Fruit fly (Drosophila melanogaster) whole organism, embryonic: ENCODE data around the gene CG5196.

Experiments used
- Adf1 ChIP-seq: fragments of 200-800 bp; sonication (Bioruptor generic); IDR thresholded peaks from 2 replicates; pipeline ENCODE4 v1.3.6; 2022; ENCODE audit warnings: missing biosample characterization, missing genetic modification characterization
- Atf-2 ChIP-seq: fragments of 200-800 bp; sonication (Bioruptor generic); optimal IDR thresholded peaks from 2 replicates; lab custom pipeline; 2016; ENCODE audit warnings: missing biosample characterization, missing genetic modification characterization
- CG10209 ChIP-seq: fragments of 200-800 bp; sonication (Bioruptor generic); optimal IDR thresholded peaks from 3 replicates; lab custom pipeline; 2017; ENCODE audit warnings: missing biosample characterization, mild to moderate bottlenecking, missing genetic modification characterization, missing genetic modification reagents
- CG10274 ChIP-seq: fragments of 200-800 bp; sonication (Bioruptor generic); optimal IDR thresholded peaks from 3 replicates; lab custom pipeline; 2017; ENCODE audit warnings: missing biosample characterization, mild to moderate bottlenecking, missing genetic modification characterization
- CG10462 ChIP-seq: fragments of 200-800 bp; sonication (Bioruptor generic); optimal IDR thresholded peaks from 2 replicates; lab custom pipeline; 2016; ENCODE audit warnings: missing biosample characterization, missing genetic modification characterization
- CG12104 ChIP-seq: fragments of 200-800 bp; sonication (Bioruptor generic); optimal IDR thresholded peaks from 3 replicates; lab custom pipeline; 2016; ENCODE audit warnings: missing biosample characterization, missing genetic modification characterization
- CG12659 ChIP-seq: fragments of 200-800 bp; sonication (Bioruptor generic); optimal IDR thresholded peaks from 3 replicates; lab custom pipeline; 2017; ENCODE audit warnings: mild to moderate bottlenecking, missing biosample characterization, missing genetic modification reagents, missing genetic modification characterization
- CG12942 ChIP-seq: fragments of 200-800 bp; sonication (Bioruptor generic); optimal IDR thresholded peaks from 3 replicates; lab custom pipeline; 2016; ENCODE audit warnings: missing biosample characterization, missing genetic modification characterization
- CG15269 ChIP-seq: fragments of 200-800 bp; sonication (Bioruptor generic); optimal IDR thresholded peaks from 2 replicates; lab custom pipeline; 2018; ENCODE audit warnings: missing biosample characterization, mild to moderate bottlenecking, missing genetic modification characterization, moderate library complexity
- CG15601 ChIP-seq: fragments of 200-800 bp; sonication (Bioruptor generic); optimal IDR thresholded peaks from 3 replicates; lab custom pipeline; 2019; ENCODE audit warnings: missing biosample characterization, mild to moderate bottlenecking, missing genetic modification characterization, moderate library complexity
- CG16863 ChIP-seq: fragments of 200-800 bp; sonication (Bioruptor generic); optimal IDR thresholded peaks from 3 replicates; lab custom pipeline; 2016; ENCODE audit warnings: missing biosample characterization, missing genetic modification characterization
- CG17568 ChIP-seq: fragments of 200-800 bp; sonication (Bioruptor generic); optimal IDR thresholded peaks from 2 replicates; lab custom pipeline; 2018; ENCODE audit warnings: missing biosample characterization, mild to moderate bottlenecking, missing genetic modification characterization, moderate library complexity
- CG34376 ChIP-seq: fragments of 200-800 bp; sonication (Bioruptor generic); optimal IDR thresholded peaks from 2 replicates; lab custom pipeline; 2018; ENCODE audit warnings: missing biosample characterization, mild to moderate bottlenecking, missing genetic modification characterization
- CG3995 ChIP-seq: fragments of 200-800 bp; sonication (Bioruptor generic); optimal IDR thresholded peaks from 3 replicates; lab custom pipeline; 2016; ENCODE audit warnings: missing biosample characterization, missing genetic modification characterization
- CG6765 ChIP-seq: fragments of 200-800 bp; sonication (Bioruptor generic); optimal IDR thresholded peaks from 3 replicates; lab custom pipeline; 2017; ENCODE audit warnings: missing biosample characterization, mild to moderate bottlenecking, missing genetic modification characterization
- CG6791 ChIP-seq: fragments of 200-800 bp; sonication (Bioruptor generic); IDR thresholded peaks from 3 replicates; pipeline ENCODE4 v1.3.6; 2022; ENCODE audit warnings: missing biosample characterization, missing genetic modification characterization; ENCODE audit not compliant: partially characterized antibody
- CG7357 ChIP-seq: fragments of 200-800 bp; sonication (Bioruptor generic); IDR thresholded peaks from 3 replicates; pipeline ENCODE4 v1.3.6; 2022; ENCODE audit warnings: missing biosample characterization, missing genetic modification characterization
- CTCF ChIP-seq: fragments of 200-800 bp; sonication (Bioruptor generic); optimal IDR thresholded peaks from 2 replicates; lab custom pipeline; 2017; ENCODE audit warnings: missing biosample characterization, mild to moderate bottlenecking, missing genetic modification characterization, moderate library complexity
- Camta ChIP-seq: fragments of 200-800 bp; sonication (Bioruptor generic); optimal IDR thresholded peaks from 2 replicates; lab custom pipeline; 2016; ENCODE audit warnings: missing biosample characterization, missing genetic modification characterization
- D ChIP-seq, 2 experiments: fragments of 200-800 bp in 1 of 2; fragments of >200 bp in 1 of 2; sonication (Bioruptor generic) in 1 of 2; optimal IDR thresholded peaks; 2 replicates in 1 of 2; 3 replicates in 1 of 2; lab custom pipeline; 2017; ENCODE audit warnings: mild to moderate bottlenecking in 1 of 2, missing biosample characterization in 1 of 2, missing genetic modification characterization in 1 of 2, missing genetic modification reagents in 1 of 2
- E2f2 ChIP-seq: fragments of 200-800 bp; sonication (Bioruptor generic); IDR thresholded peaks from 2 replicates; pipeline ENCODE4 v1.3.6; 2022; ENCODE audit warnings: missing biosample characterization, missing genetic modification characterization
- ERR ChIP-seq: fragments of 200-800 bp; sonication (Bioruptor generic); optimal IDR thresholded peaks from 2 replicates; lab custom pipeline; 2016; ENCODE audit warnings: missing biosample characterization, missing genetic modification characterization
- HLHmδ ChIP-seq: fragments of 200-800 bp; sonication (Bioruptor generic); optimal IDR thresholded peaks from 2 replicates; lab custom pipeline; 2018; ENCODE audit warnings: missing biosample characterization, mild to moderate bottlenecking, missing genetic modification characterization, moderate library complexity
- Hr39 ChIP-seq: fragments of >200 bp; optimal IDR thresholded peaks from 2 replicates; lab custom pipeline; 2017
- Med ChIP-seq: fragments of 200-800 bp; sonication (Bioruptor generic); peaks from one replicate; lab custom pipeline; 2016; ENCODE audit warnings: missing biosample characterization, missing genetic modification characterization, mild to moderate bottlenecking, inconsistent platforms, moderate library complexity
- NFAT ChIP-seq: fragments of 200-800 bp; sonication (Bioruptor generic); IDR thresholded peaks from 2 replicates; pipeline ENCODE4 v1.3.6; 2022; ENCODE audit warnings: missing biosample characterization, missing genetic modification characterization
- Scr ChIP-seq: fragments of 200-800 bp; sonication (Bioruptor generic); IDR thresholded peaks from 2 replicates; pipeline ENCODE4 v1.3.6; 2022; ENCODE audit warnings: missing biosample characterization, missing genetic modification characterization; ENCODE audit not compliant: partially characterized antibody
- Sin3A ChIP-seq: fragments of >200 bp; optimal IDR thresholded peaks from 2 replicates; lab custom pipeline; 2018
- Six4 ChIP-seq: fragments of 200-800 bp; sonication (Bioruptor generic); optimal IDR thresholded peaks from 2 replicates; lab custom pipeline; 2016; ENCODE audit warnings: missing biosample characterization, missing genetic modification characterization
- Spps ChIP-seq: fragments of 200-800 bp; sonication (Bioruptor generic); optimal IDR thresholded peaks from 2 replicates; lab custom pipeline; 2018; ENCODE audit warnings: missing biosample characterization, mild to moderate bottlenecking, missing genetic modification characterization
- Sry-β ChIP-seq: fragments of 200-800 bp; sonication (Bioruptor generic); optimal IDR thresholded peaks from 2 replicates; lab custom pipeline; 2018; ENCODE audit warnings: missing biosample characterization, mild to moderate bottlenecking, missing genetic modification characterization, moderate library complexity
- Ssrp ChIP-seq: fragments of 200-800 bp; sonication (Bioruptor generic); optimal IDR thresholded peaks from 2 replicates; lab custom pipeline; 2018; ENCODE audit warnings: missing biosample characterization, mild to moderate bottlenecking, missing genetic modification characterization, moderate library complexity
- Tbp ChIP-seq: fragments of >200 bp; optimal IDR thresholded peaks from 2 replicates; lab custom pipeline; 2018; ENCODE audit warnings: missing biosample characterization, missing genetic modification characterization
- ase ChIP-seq: fragments of 200-800 bp; sonication (Bioruptor generic); IDR thresholded peaks from 3 replicates; pipeline ENCODE4 v1.3.6; 2022; ENCODE audit warnings: missing biosample characterization, missing genetic modification characterization
- bbx ChIP-seq: fragments of 200-800 bp; sonication (Bioruptor generic); IDR thresholded peaks from 2 replicates; pipeline ENCODE4 v1.3.6; 2022; ENCODE audit warnings: missing biosample characterization, missing genetic modification characterization; ENCODE audit not compliant: partially characterized antibody
- chinmo ChIP-seq: fragments of 200-800 bp; sonication (Bioruptor generic); IDR thresholded peaks from 4 replicates; pipeline ENCODE4 v1.3.6; 2022; ENCODE audit warnings: missing biosample characterization, missing genetic modification characterization; ENCODE audit not compliant: partially characterized antibody
- dati ChIP-seq: fragments of 200-800 bp; sonication (Bioruptor generic); IDR thresholded peaks from 2 replicates; pipeline ENCODE4 v1.3.6; 2022; ENCODE audit warnings: missing biosample characterization, missing genetic modification characterization
- dpn ChIP-seq, 2 experiments: fragments of 200-800 bp; sonication (Bioruptor generic); optimal IDR thresholded peaks; 3 replicates each; lab custom pipeline; 2016; ENCODE audit warnings: missing biosample characterization in 2 of 2, missing genetic modification characterization in 2 of 2
- en ChIP-seq: fragments of 200-800 bp; sonication (Bioruptor generic); optimal IDR thresholded peaks from 2 replicates; lab custom pipeline; 2016; ENCODE audit warnings: missing biosample characterization, missing genetic modification characterization
- ewg ChIP-seq: fragments of 200-800 bp; sonication (Bioruptor generic); optimal IDR thresholded peaks from 3 replicates; lab custom pipeline; 2017; ENCODE audit warnings: mild to moderate bottlenecking, missing biosample characterization, missing genetic modification reagents, missing genetic modification characterization
- her ChIP-seq: fragments of 200-800 bp; sonication (Bioruptor generic); optimal IDR thresholded peaks from 2 replicates; lab custom pipeline; 2016; ENCODE audit warnings: missing biosample characterization, missing genetic modification characterization
- luna ChIP-seq: fragments of 200-800 bp; sonication (Bioruptor generic); optimal IDR thresholded peaks from 2 replicates; lab custom pipeline; 2016; ENCODE audit warnings: missing biosample characterization, missing genetic modification characterization
- pita ChIP-seq: fragments of 200-800 bp; sonication (Bioruptor generic); optimal IDR thresholded peaks from 2 replicates; lab custom pipeline; 2017; ENCODE audit warnings: missing biosample characterization, mild to moderate bottlenecking, missing genetic modification characterization
- repo ChIP-seq: fragments of 200-800 bp; sonication (Bioruptor generic); optimal IDR thresholded peaks from 2 replicates; lab custom pipeline; 2016; ENCODE audit warnings: missing biosample characterization, missing genetic modification characterization
- slbo ChIP-seq: fragments of 200-800 bp; sonication (Bioruptor generic); IDR thresholded peaks from 2 replicates; pipeline ENCODE4 v1.3.6; 2022; ENCODE audit warnings: missing biosample characterization, missing genetic modification characterization
- slp2 ChIP-seq: fragments of 200-800 bp; sonication (Bioruptor generic); optimal IDR thresholded peaks from 2 replicates; lab custom pipeline; 2016; ENCODE audit warnings: missing biosample characterization, missing genetic modification characterization
- so ChIP-seq: fragments of 200-800 bp; sonication (Bioruptor generic); IDR thresholded peaks from 3 replicates; pipeline ENCODE4 v1.3.6; 2022; ENCODE audit warnings: missing biosample characterization, missing genetic modification characterization
- tap ChIP-seq: fragments of 200-800 bp; optimal IDR thresholded peaks from 3 replicates; lab custom pipeline; 2019; ENCODE audit warnings: missing biosample characterization, mild to moderate bottlenecking, missing genetic modification characterization, moderate library complexity
- tna ChIP-seq: fragments of 200-800 bp; sonication (Bioruptor generic); IDR thresholded peaks from 2 replicates; pipeline ENCODE4 v1.3.6; 2022; ENCODE audit warnings: missing biosample characterization, missing genetic modification characterization; ENCODE audit not compliant: partially characterized antibody
- unc-4 ChIP-seq: fragments of 200-800 bp; sonication (Bioruptor generic); IDR thresholded peaks from 2 replicates; pipeline ENCODE4 v1.3.6; 2022; ENCODE audit warnings: missing biosample characterization, missing genetic modification characterization; ENCODE audit not compliant: partially characterized antibody
- zfh1 ChIP-seq: fragments of 200-800 bp; sonication (Bioruptor generic); IDR thresholded peaks from 3 replicates; pipeline ENCODE4 v1.3.6; 2022; ENCODE audit warnings: missing biosample characterization, missing genetic modification characterization

The CG5196 gene

DNA sequence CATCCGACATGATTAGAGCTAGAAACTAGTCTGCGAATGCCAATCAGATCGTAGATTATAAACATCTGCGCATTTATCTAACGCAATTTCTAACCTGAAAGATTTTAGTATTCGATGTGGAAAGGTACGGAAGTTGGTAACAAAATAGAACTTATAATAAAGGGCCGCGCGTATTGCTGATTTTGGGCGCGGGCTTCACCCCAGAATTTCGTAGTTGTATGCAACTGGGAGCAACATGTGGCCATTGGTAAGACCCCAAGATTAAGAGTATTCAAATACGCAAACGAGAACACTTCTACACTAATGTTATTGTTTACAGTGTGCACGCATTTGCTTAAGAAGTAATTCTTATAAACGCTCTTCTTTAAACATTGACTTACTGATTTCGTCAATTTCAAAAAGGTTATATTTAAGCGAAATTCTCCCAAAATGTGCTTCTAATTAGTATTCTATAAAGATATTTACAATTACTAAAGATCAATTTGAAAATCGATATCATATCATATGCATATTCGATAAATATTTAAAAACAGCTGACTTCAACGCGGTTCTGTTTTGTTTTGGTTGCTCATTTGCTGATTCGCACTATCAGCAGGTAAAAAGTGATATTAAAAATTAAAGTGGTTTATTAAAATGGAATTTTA lies 51.9 kb downstream of the CG5196 start, which contains the start of the genes CG5961 and Polr3C (continued):
- TF ChIP-seq chinmo (GFP tag; lab: Robert Waterston, UW): 0 out of 4 replicates have a peak, but pooled peaks have one; percentile 55
- TF ChIP-seq CG10462 (GFP tag; lab: Kevin White, UChicago): no peak
- no peak for TF ChIP-seq dpn (GFP tag; optimal IDR thresholded peaks at IDR 0.05; lab: Kevin White, UChicago)
- TF ChIP-seq Spps (tag; lab: Kevin White, UChicago): no peak
- no peak for TF ChIP-seq CG17568 (GFP tag; lab: Kevin White, UChicago)
- TF ChIP-seq HLHmδ (GFP tag; lab: Kevin White, UChicago): no peak
- no peak for TF ChIP-seq slbo (GFP tag; lab: Robert Waterston, UW)
- TF ChIP-seq Med: peak; percentile 74
- TF ChIP-seq E2f2 (GFP tag; lab: Robert Waterston, UW): peak; percentile 75
- 0 out of 2 replicates have a peak, but pooled peaks have one; percentile 31 for TF ChIP-seq bbx
- TF ChIP-seq Ssrp (tag; lab: Kevin White, UChicago): no peak
- no peak for TF ChIP-seq her (GFP tag; lab: Kevin White, UChicago)
- no peak for TF ChIP-seq luna
- no peak for TF ChIP-seq ERR (GFP tag; lab: Kevin White, UChicago)
- TF ChIP-seq unc-4: peak; percentile 43; the same call in 1 of the 2 replicates
- TF ChIP-seq Sry-β (GFP tag; lab: Kevin White, UChicago): no peak
- TF ChIP-seq tna (GFP tag; lab: Robert Waterston, UW): no peak
- TF ChIP-seq Tbp (GFP tag; lab: Kevin White, UChicago): no peak
- no peak for TF ChIP-seq en (GFP tag; lab: Kevin White, UChicago)
- TF ChIP-seq CG10209 (GFP tag; lab: Kevin White, UChicago): no peak
- no peak for TF ChIP-seq CG10274 (GFP tag; lab: Kevin White, UChicago)
- no peak for TF ChIP-seq CG7357 (GFP tag; lab: Robert Waterston, UW)
- TF ChIP-seq slp2: no peak
- peak; percentile 61 for TF ChIP-seq CG15601 (tag; lab: Kevin White, UChicago)
- no peak for TF ChIP-seq Atf-2
- TF ChIP-seq Adf1 (GFP tag; lab: Robert Waterston, UW): no peak
- TF ChIP-seq D (optimal IDR thresholded peaks at IDR 0.05; lab: Kevin White, UChicago): no peak
- no peak for TF ChIP-seq D (GFP tag; optimal IDR thresholded peaks at IDR 0.05; lab: Kevin White, UChicago)
- TF ChIP-seq CG34376: peak; percentile 24
- no peak for TF ChIP-seq CTCF (GFP tag; lab: Kevin White, UChicago)
- TF ChIP-seq CG15269 (tag; lab: Kevin White, UChicago): no peak
- TF ChIP-seq repo: no peak
- no peak for TF ChIP-seq CG12104 (GFP tag; lab: Kevin White, UChicago)
- no peak for TF ChIP-seq Sin3A
- TF ChIP-seq Hr39 (lab: Kevin White, UChicago): no peak
- no peak for TF ChIP-seq tap
- TF ChIP-seq zfh1 (GFP tag; lab: Robert Waterston, UW): no peak
- TF ChIP-seq pita: no peak
- TF ChIP-seq ase: no peak
- TF ChIP-seq CG12942 (GFP tag; lab: Kevin White, UChicago): no peak
- no peak for TF ChIP-seq so
- no peak for TF ChIP-seq ewg (GFP tag; lab: Kevin White, UChicago)
- TF ChIP-seq CG12659 (GFP tag; lab: Kevin White, UChicago): peak; percentile 35
- no peak for TF ChIP-seq NFAT (GFP tag; lab: Robert Waterston, UW)
- TF ChIP-seq CG16863: no peak
- no peak for TF ChIP-seq Camta (GFP tag; lab: Kevin White, UChicago)
- TF ChIP-seq Scr (GFP tag; lab: Robert Waterston, UW): peak; percentile 17
- TF ChIP-seq CG6765 (GFP tag; lab: Kevin White, UChicago): no peak
- TF ChIP-seq CG3995 (GFP tag; lab: Kevin White, UChicago): no peak
- TF ChIP-seq CG6791: 0 out of 3 replicates have a peak, but pooled peaks have one; percentile 19
- TF ChIP-seq dati (GFP tag; lab: Robert Waterston, UW): no peak
- TF ChIP-seq Six4: no peak
